Fruit fly (Drosophila melanogaster): Measurements from ENCODE around the gene CG5439.
A peak's percentile ranks its signal among the peaks of the same experiment; 100 is the strongest.

Gene CG5439

DNA sequence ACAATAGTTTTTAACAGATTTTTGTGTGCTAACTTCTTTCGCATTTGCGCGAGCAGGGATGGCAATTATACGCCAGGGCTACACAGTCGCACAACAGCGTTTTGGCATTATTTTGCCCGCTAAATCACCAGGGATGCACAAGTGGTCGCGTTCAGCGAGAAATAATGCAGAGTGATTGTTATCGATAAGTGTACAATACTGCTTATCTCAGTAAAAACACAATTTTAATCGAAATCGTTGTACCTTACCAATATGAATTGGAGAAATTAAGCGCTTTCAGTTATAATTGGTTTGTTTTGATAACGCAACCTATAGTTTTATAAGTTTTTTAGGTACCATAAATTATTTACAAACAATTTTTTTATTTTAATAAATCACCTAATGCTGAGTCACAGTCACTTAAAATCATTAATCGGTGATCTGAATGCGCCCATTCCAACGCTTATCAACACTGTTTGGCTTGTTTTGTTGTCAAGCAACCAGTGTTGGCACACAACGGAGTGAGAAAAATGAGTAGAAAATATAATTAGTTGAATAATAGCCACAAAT, at the start of gene CG5439, which contains the start of gene Sfmbt (continued):
- TF ChIP-seq CG31441 (GFP tag; IDR thresholded peaks at IDR 0.05) (peak; percentile 100), CG33557 (GFP tag; optimal IDR thresholded peaks at IDR 0.05) (peak; percentile 62), CG8765 (GFP tag; IDR thresholded peaks at IDR 0.05) (0 out of 2 replicates have a peak, but pooled peaks have one; percentile 33), run (tag; optimal IDR thresholded peaks at IDR 0.05) (no peak), jing (GFP tag; optimal IDR thresholded peaks at IDR 0.05) (no peak), fd102C (GFP tag; optimal IDR thresholded peaks at IDR 0.05) (no peak), Hr3 (GFP tag; optimal IDR thresholded peaks at IDR 0.05) (peak; percentile 89), eyg (GFP tag; optimal IDR thresholded peaks at IDR 0.05) (peak; percentile 51), pb (GFP tag; optimal IDR thresholded peaks at IDR 0.05) (peak; percentile 60), eve (GFP tag; optimal IDR thresholded peaks at IDR 0.05) (no peak), caup (GFP tag; optimal IDR thresholded peaks at IDR 0.05; ENCODE audit: severe bottlenecking) (no peak), CG17361 (GFP tag; IDR thresholded peaks at IDR 0.05) (no peak; the same call in 1 of the 3 replicates), CG17359 (tag; optimal IDR thresholded peaks at IDR 0.05) (no peak), Fer1 (GFP tag; optimal IDR thresholded peaks at IDR 0.05) (peak; percentile 73), CG15601 (tag; optimal IDR thresholded peaks at IDR 0.05) (no peak), CG8281 (tag; optimal IDR thresholded peaks at IDR 0.05) (no peak), CG11723 (GFP tag; optimal IDR thresholded peaks at IDR 0.05) (no peak), Gsc (GFP tag; IDR thresholded peaks at IDR 0.05) (peak; percentile 42; the same call in 1 of the 2 replicates), Lpt (GFP tag; optimal IDR thresholded peaks at IDR 0.05) (no peak), BtbVII (GFP tag; optimal IDR thresholded peaks at IDR 0.05) (peak; percentile 9), CG18262 (tag; optimal IDR thresholded peaks at IDR 0.05) (peak; percentile 79), dmrt11E (tag; optimal IDR thresholded peaks at IDR 0.05) (peak; percentile 65), CG3838 (GFP tag; optimal IDR thresholded peaks at IDR 0.05) (peak; percentile 26), Spps (tag; optimal IDR thresholded peaks at IDR 0.05) (peak; percentile 22), pnt (GFP tag; optimal IDR thresholded peaks at IDR 0.05) (peak; percentile 82), her (GFP tag; optimal IDR thresholded peaks at IDR 0.05) (peak; percentile 70), CG4617 (GFP tag; optimal IDR thresholded peaks at IDR 0.05; ENCODE audit: borderline replicate concordance) (peak; percentile 88), CG18476 (GFP tag; optimal IDR thresholded peaks at IDR 0.05) (peak; percentile 76), Tbp (GFP tag; optimal IDR thresholded peaks at IDR 0.05) (no peak), CG6254 (GFP tag; optimal IDR thresholded peaks at IDR 0.05) (peak; percentile 23), Hand (GFP tag; optimal IDR thresholded peaks at IDR 0.05) (no peak), Abd-B (GFP tag; optimal IDR thresholded peaks at IDR 0.05) (no peak), CG6683 (GFP tag; optimal IDR thresholded peaks at IDR 0.05) (peak; percentile 2), Dp (GFP tag; optimal IDR thresholded peaks at IDR 0.05) (peak; percentile 48)

DNA sequence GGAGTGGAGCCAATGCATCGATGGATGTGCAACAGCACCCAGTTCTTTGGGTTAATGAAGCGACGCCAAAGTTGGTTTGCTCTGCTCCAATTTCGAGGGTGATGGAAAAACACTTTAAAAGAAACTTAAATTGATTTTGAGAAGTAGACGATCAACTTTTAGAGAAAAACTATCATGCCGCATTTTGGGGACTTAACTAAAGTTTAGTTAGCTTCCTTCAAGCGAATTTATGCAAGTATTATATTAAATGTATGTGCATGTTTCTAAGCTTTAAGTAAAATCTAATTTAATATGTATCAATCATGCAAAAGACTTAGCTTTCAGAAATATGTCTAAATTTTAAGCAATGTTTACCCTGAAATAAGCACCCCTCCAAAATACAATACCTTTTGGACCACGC, 46.7 kb upstream of the CG5439 start, which contains the start of gene CG5122:
Gene CG5122 (plus strand): TSS at position 301 of the 400 bp plus-strand sequence.
- TF ChIP-seq H2.0 (GFP tag; IDR thresholded peaks at IDR 0.05) (no peak), psq (GFP tag; optimal IDR thresholded peaks at IDR 0.05) (no peak), CG10147 (GFP tag; optimal IDR thresholded peaks at IDR 0.05) (no peak), Ets65A (GFP tag) (peak; percentile 57), D19A (tag; optimal IDR thresholded peaks at IDR 0.05) (no peak), phol (tag; optimal IDR thresholded peaks at IDR 0.05) (no peak), CG7357 (GFP tag; IDR thresholded peaks at IDR 0.05) (no peak)
